Worm (Caenorhabditis elegans) whole organism, L3 larva: ENCODE measurements around the gene srw-130.

ENCODE experiments used
- ZK546.5 ChIP-seq: sonication (generic microtip); optimal IDR thresholded peaks from 2 replicates; lab custom pipeline; 2017; ENCODE audit warnings: missing biosample characterization, missing genetic modification characterization
- aly-2 ChIP-seq: fragments of 150-350 bp; optimal IDR thresholded peaks from 2 replicates; lab custom pipeline; 2014; ENCODE audit warnings: missing biosample characterization, missing genetic modification characterization
- ama-1 ChIP-seq: fragments of 150-350 bp; optimal IDR thresholded peaks from 2 replicates; lab custom pipeline; 2018
- ceh-16 ChIP-seq: sonication (generic microtip); optimal IDR thresholded peaks from 2 replicates; lab custom pipeline; 2017; ENCODE audit warnings: missing biosample characterization, missing genetic modification characterization
- ceh-82 ChIP-seq: fragments of 150-350 bp; optimal IDR thresholded peaks from 2 replicates; lab custom pipeline; 2014; ENCODE audit warnings: missing biosample characterization, missing genetic modification characterization
- daf-12 ChIP-seq: fragments of 150-350 bp; optimal IDR thresholded peaks from 2 replicates; lab custom pipeline; 2014; ENCODE audit warnings: missing biosample characterization, missing genetic modification reagents, missing genetic modification characterization
- elt-3 ChIP-seq, 3 experiments: fragments of 150-350 bp in 1 of 3; sonication (generic microtip) in 2 of 3; optimal IDR thresholded peaks; 2 replicates in 2 of 3; 4 replicates in 1 of 3; lab custom pipeline; 2014 to 2017; ENCODE audit warnings: missing biosample characterization in 3 of 3, missing genetic modification characterization in 3 of 3
- jun-1 ChIP-seq: fragments of 150-350 bp; optimal IDR thresholded peaks from 2 replicates; lab custom pipeline; 2014; ENCODE audit warnings: missing biosample characterization, missing genetic modification reagents, missing genetic modification characterization
- lsy-12 ChIP-seq: sonication (generic microtip); optimal IDR thresholded peaks from 2 replicates; lab custom pipeline; 2016; ENCODE audit warnings: mild to moderate bottlenecking, missing genetic modification characterization, missing compliant biosample characterization
- mdl-1 ChIP-seq: fragments of 150-350 bp; optimal IDR thresholded peaks from 2 replicates; lab custom pipeline; 2014; ENCODE audit warnings: missing biosample characterization, missing genetic modification characterization
- nfya-1 ChIP-seq: sonication (generic microtip); optimal IDR thresholded peaks from 2 replicates; lab custom pipeline; 2017; ENCODE audit warnings: missing genetic modification characterization, mild to moderate bottlenecking, missing compliant biosample characterization, antibody characterized with exemption, moderate library complexity; ENCODE audit not compliant: insufficient read depth
- nhr-12 ChIP-seq: fragments of 150-350 bp; optimal IDR thresholded peaks from 2 replicates; lab custom pipeline; 2014; ENCODE audit warnings: missing biosample characterization, missing genetic modification characterization
- nhr-23 ChIP-seq: fragments of 150-350 bp; optimal IDR thresholded peaks from 2 replicates; lab custom pipeline; 2014; ENCODE audit warnings: missing biosample characterization, missing genetic modification reagents, missing genetic modification characterization
- nhr-25 ChIP-seq: sonication (generic microtip); optimal IDR thresholded peaks from 2 replicates; lab custom pipeline; 2017; ENCODE audit warnings: missing biosample characterization, missing genetic modification characterization
- nhr-43 ChIP-seq: sonication (generic microtip); optimal IDR thresholded peaks from 2 replicates; lab custom pipeline; 2016; ENCODE audit warnings: mild to moderate bottlenecking, missing genetic modification characterization, missing compliant biosample characterization; ENCODE audit not compliant: poor library complexity, severe bottlenecking
- nhr-76 ChIP-seq: fragments of 150-350 bp; sonication (generic microtip); optimal IDR thresholded peaks from 5 replicates; lab custom pipeline; 2014; ENCODE audit warnings: missing biosample characterization, missing genetic modification characterization
- pha-4 ChIP-seq: fragments of 150-350 bp; optimal IDR thresholded peaks from 2 replicates; lab custom pipeline; 2014; ENCODE audit warnings: missing biosample characterization, missing genetic modification reagents, missing genetic modification characterization
- unc-62 ChIP-seq: fragments of 150-350 bp; sonication (generic microtip); optimal IDR thresholded peaks from 4 replicates; lab custom pipeline; 2014; ENCODE audit warnings: missing biosample characterization, missing genetic modification reagents, missing genetic modification characterization
- zag-1 ChIP-seq: fragments of 150-350 bp; optimal IDR thresholded peaks from 2 replicates; lab custom pipeline; 2014; ENCODE audit warnings: missing biosample characterization, missing genetic modification characterization
- ztf-4 ChIP-seq: fragments of 150-350 bp; optimal IDR thresholded peaks from 2 replicates; lab custom pipeline; 2014; ENCODE audit warnings: missing biosample characterization, missing genetic modification characterization

The srw-130 gene

ce11 chrV:3502038-3502437 lies 46.7 kb downstream of the srw-130 start, which contains the start of the genes C07G3.8 and C07G3.10:
Gene C07G3.8, minus strand, starts transcription at chrV:3502138.
Gene C07G3.10, plus strand, starts transcription at chrV:3502307.
- TF ChIP-seq nfya-1 (no peak), jun-1 (tag; lab: Kevin White, UChicago) (no peak), ceh-82 (tag; lab: Kevin White, UChicago) (no peak), nhr-23 (no peak), ama-1 (lab: Kevin White, UChicago) (no peak), lsy-12 (no peak), pha-4 (tag; lab: Kevin White, UChicago) (no peak), ZK546.5 (tag; lab: Kevin White, UChicago) (no peak), ceh-16 (tag; lab: Kevin White, UChicago) (no peak), daf-12 (tag; lab: Kevin White, UChicago) (no peak), nhr-25 (tag; lab: Kevin White, UChicago) (no peak), ztf-4 (no peak), mdl-1 (tag; lab: Kevin White, UChicago) (no peak), zag-1 (no peak), nhr-76 (tag; lab: Kevin White, UChicago) (no peak), elt-3 (tag; optimal IDR thresholded peaks at IDR 0.05; lab: Kevin White, UChicago) (no peak), nhr-12 (tag; lab: Kevin White, UChicago) (no peak), aly-2 (tag; lab: Kevin White, UChicago) (no peak), nhr-43 (tag; lab: Kevin White, UChicago) (no peak), unc-62 (GFP tag; lab: Kevin White, UChicago) (no peak)
